Worm (Caenorhabditis elegans) whole organism, early embryonic: Measurements from ENCODE around the gene ensh-1.

Experiments
- B0310.2 ChIP-seq: sonication (generic microtip); optimal IDR thresholded peaks from 2 replicates; lab custom pipeline; 2016; ENCODE audit warnings: mild to moderate bottlenecking, missing genetic modification characterization, missing compliant biosample characterization
- F13C5.2 ChIP-seq: sonication (generic microtip); optimal IDR thresholded peaks from 2 replicates; lab custom pipeline; 2017; ENCODE audit warnings: mild to moderate bottlenecking, missing genetic modification characterization, inconsistent platforms, missing compliant biosample characterization
- aly-1 ChIP-seq: sonication (generic microtip); optimal IDR thresholded peaks from 2 replicates; lab custom pipeline; 2016; ENCODE audit warnings: missing genetic modification characterization, missing compliant biosample characterization
- ama-1 ChIP-seq: fragments of 150-350 bp; optimal IDR thresholded peaks from 2 replicates; lab custom pipeline; 2014
- ceh-13 ChIP-seq: fragments of 200-800 bp; sonication (Bioruptor generic); optimal IDR thresholded peaks from 2 replicates; lab custom pipeline; 2018; ENCODE audit warnings: mild to moderate bottlenecking, missing genetic modification characterization, missing compliant biosample characterization
- ceh-36 ChIP-seq: sonication (generic microtip); optimal IDR thresholded peaks from 2 replicates; lab custom pipeline; 2016; ENCODE audit warnings: missing genetic modification characterization, inconsistent platforms, missing compliant biosample characterization
- ets-7 ChIP-seq: sonication (generic microtip); optimal IDR thresholded peaks from 2 replicates; lab custom pipeline; 2016; ENCODE audit warnings: missing genotype, missing genetic modification characterization, missing compliant biosample characterization
- flt-1 ChIP-seq: fragments of 200-800 bp; sonication (Bioruptor generic); IDR thresholded peaks from 2 replicates; pipeline ENCODE4 v1.3.6; 2022; ENCODE audit warnings: missing genetic modification characterization, missing compliant biosample characterization
- hmbx-1 ChIP-seq: sonication (generic microtip); optimal IDR thresholded peaks from 2 replicates; lab custom pipeline; 2016; ENCODE audit warnings: mild to moderate bottlenecking, missing genetic modification characterization, missing compliant biosample characterization
- hmg-4 ChIP-seq: fragments of 200-800 bp; sonication (Bioruptor generic); optimal IDR thresholded peaks from 2 replicates; lab custom pipeline; 2018; ENCODE audit warnings: mild to moderate bottlenecking, missing genetic modification characterization, missing compliant biosample characterization
- hnd-1 ChIP-seq: sonication (generic microtip); optimal IDR thresholded peaks from 2 replicates; lab custom pipeline; 2016; ENCODE audit warnings: missing genetic modification characterization, missing compliant biosample characterization
- pes-1 ChIP-seq: fragments of 200-800 bp; sonication (Bioruptor generic); IDR thresholded peaks from 2 replicates; pipeline ENCODE4 v1.3.6; 2022; ENCODE audit warnings: missing genetic modification reagents, missing genetic modification characterization, missing compliant biosample characterization
- scrt-1 ChIP-seq: fragments of 200-800 bp; sonication (Bioruptor generic); IDR thresholded peaks from 2 replicates; pipeline ENCODE4 v1.3.6; 2022; ENCODE audit warnings: missing genetic modification characterization, missing compliant biosample characterization
- sea-1 ChIP-seq: fragments of 200-800 bp; sonication (Bioruptor generic); conservative IDR thresholded peaks from 2 replicates; pipeline ENCODE4 v1.3.6; 2022; ENCODE audit warnings: missing genetic modification characterization, missing compliant biosample characterization
- tbx-11 ChIP-seq: fragments of 200-800 bp; sonication (Bioruptor generic); IDR thresholded peaks from 2 replicates; pipeline ENCODE4 v1.3.6; 2022; ENCODE audit warnings: missing genetic modification characterization, missing compliant biosample characterization
- tbx-37 ChIP-seq: fragments of 200-800 bp; sonication (Bioruptor generic); conservative IDR thresholded peaks from 2 replicates; pipeline ENCODE4 v1.3.6; 2022; ENCODE audit warnings: missing genetic modification reagents, missing genetic modification characterization, missing compliant biosample characterization
- tra-4 ChIP-seq: sonication (generic microtip); optimal IDR thresholded peaks from 2 replicates; lab custom pipeline; 2017; ENCODE audit warnings: missing genetic modification characterization, missing compliant biosample characterization

Gene ensh-1

DNA sequence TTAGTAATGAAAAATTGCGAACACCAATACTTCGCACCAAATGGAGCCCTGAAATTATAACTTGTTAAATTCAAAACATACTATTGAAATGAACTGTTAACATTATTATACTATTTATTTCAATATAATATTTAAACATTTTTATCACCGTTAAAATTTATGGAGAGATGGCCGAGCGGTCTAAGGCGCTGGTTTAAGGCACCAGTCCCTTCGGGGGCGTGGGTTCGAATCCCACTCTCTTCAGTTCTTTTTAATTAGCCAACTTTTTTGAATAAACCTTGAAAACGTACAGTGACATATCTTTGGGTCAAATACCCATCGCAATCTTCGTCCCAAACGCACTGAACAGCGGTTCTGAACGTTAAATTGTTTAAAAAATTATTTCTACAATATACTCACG is 34.2 kb downstream of the ensh-1 start:
- TF ChIP-seq ama-1 (no peak), tra-4 (tag; lab: Kevin White, UChicago) (no peak)

- no peak for TF ChIP-seq ets-7 (tag; lab: Kevin White, UChicago)
- no peak for TF ChIP-seq B0310.2 (tag; lab: Kevin White, UChicago)
- TF ChIP-seq ceh-36 (tag; lab: Kevin White, UChicago) = no peak
- TF ChIP-seq tbx-11 (GFP tag; lab: Robert Waterston, UW) = no peak
- TF ChIP-seq tra-4 (tag; lab: Kevin White, UChicago) = no peak
- no peak for TF ChIP-seq ceh-13 (GFP tag; lab: Kevin White, UChicago)
- no peak for TF ChIP-seq sea-1 (GFP tag; lab: Robert Waterston, UW)
- no peak for TF ChIP-seq ama-1
- TF ChIP-seq hnd-1 = no peak
- TF ChIP-seq hmbx-1 (tag; lab: Kevin White, UChicago) = no peak
- TF ChIP-seq hmg-4 (GFP tag; lab: Kevin White, UChicago) = no peak
- TF ChIP-seq aly-1 = no peak
- TF ChIP-seq scrt-1 (GFP tag; lab: Robert Waterston, UW) = no peak
- TF ChIP-seq F13C5.2 (tag; lab: Kevin White, UChicago) = no peak
- no peak for TF ChIP-seq tbx-37 (GFP tag; lab: Robert Waterston, UW)
- no peak for TF ChIP-seq flt-1 (GFP tag; lab: Robert Waterston, UW)
- TF ChIP-seq pes-1 (GFP tag; lab: Robert Waterston, UW) = no peak
These were observed 34.9 kb downstream of the ensh-1 start, which contains the start of gene dylt-2 for ce11 chrX:8940059-8940458. dylt-2 (minus strand) TSS chrX:8940159.

DNA sequence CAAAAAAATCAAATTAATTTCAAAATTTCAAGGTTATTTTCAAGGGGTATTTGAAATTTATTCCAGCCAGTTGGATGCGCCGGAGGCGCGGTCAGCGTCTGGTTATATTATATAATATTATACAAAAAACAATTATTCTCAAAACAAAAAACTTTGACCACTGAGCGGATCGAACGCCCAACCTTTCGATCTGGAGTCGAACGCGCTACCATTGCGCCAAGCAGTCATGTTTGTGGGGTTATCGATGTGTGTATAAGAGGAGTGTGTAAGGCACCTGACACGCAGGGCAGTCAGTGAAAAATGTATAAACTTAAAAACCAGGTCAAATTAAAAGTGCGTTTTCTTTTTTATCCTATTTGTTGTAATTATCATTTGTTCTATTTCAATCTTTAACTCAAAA is 38.9 kb downstream of the ensh-1 start:
- TF ChIP-seq hnd-1 = peak; percentile 15
- no peak for TF ChIP-seq aly-1
- peak; percentile 34 for TF ChIP-seq ceh-36 (tag; lab: Kevin White, UChicago)
- TF ChIP-seq F13C5.2 (tag; lab: Kevin White, UChicago) = no peak
- peak; percentile 86 for TF ChIP-seq tbx-11 (GFP tag; lab: Robert Waterston, UW)
- no peak for TF ChIP-seq hmbx-1 (tag; lab: Kevin White, UChicago)
- peak; percentile 78 for TF ChIP-seq scrt-1 (GFP tag; lab: Robert Waterston, UW)
- TF ChIP-seq ama-1 = no peak
- no peak for TF ChIP-seq B0310.2 (tag; lab: Kevin White, UChicago)
- no peak for TF ChIP-seq tra-4 (tag; lab: Kevin White, UChicago)
- TF ChIP-seq sea-1 (GFP tag; lab: Robert Waterston, UW) = 0 out of 2 replicates have a peak, but pooled peaks have one; percentile 9
- TF ChIP-seq hmg-4 (GFP tag; lab: Kevin White, UChicago) = peak; percentile 37
- TF ChIP-seq tbx-37 (GFP tag; lab: Robert Waterston, UW) = peak; percentile 68; the same call in 1 of the 2 replicates
- peak; percentile 87 for TF ChIP-seq pes-1 (GFP tag; lab: Robert Waterston, UW)
- TF ChIP-seq ceh-13 (GFP tag; lab: Kevin White, UChicago) = no peak
- TF ChIP-seq flt-1 (GFP tag; lab: Robert Waterston, UW) = peak; percentile 65; the same call in 1 of the 2 replicates

DNA sequence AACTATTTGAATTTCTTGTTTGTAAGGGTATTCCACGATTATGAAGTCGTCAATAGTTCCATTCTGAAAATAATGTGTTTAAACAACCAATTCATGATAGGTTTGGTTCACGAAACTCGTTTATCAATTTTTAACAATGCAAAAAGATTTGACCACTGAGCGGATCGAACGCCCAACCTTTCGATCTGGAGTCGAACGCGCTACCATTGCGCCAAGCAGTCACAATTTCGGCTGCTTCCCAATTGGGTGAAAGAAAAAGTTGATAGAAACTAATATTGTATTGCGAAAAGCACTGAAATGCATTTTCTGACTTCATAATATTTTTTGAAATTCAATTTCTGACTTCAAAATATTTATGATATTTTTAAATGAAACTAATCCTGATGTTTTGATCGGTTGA is 39.8 kb downstream of the ensh-1 start:
- TF ChIP-seq sea-1 (GFP tag; lab: Robert Waterston, UW) = no peak

DNA sequence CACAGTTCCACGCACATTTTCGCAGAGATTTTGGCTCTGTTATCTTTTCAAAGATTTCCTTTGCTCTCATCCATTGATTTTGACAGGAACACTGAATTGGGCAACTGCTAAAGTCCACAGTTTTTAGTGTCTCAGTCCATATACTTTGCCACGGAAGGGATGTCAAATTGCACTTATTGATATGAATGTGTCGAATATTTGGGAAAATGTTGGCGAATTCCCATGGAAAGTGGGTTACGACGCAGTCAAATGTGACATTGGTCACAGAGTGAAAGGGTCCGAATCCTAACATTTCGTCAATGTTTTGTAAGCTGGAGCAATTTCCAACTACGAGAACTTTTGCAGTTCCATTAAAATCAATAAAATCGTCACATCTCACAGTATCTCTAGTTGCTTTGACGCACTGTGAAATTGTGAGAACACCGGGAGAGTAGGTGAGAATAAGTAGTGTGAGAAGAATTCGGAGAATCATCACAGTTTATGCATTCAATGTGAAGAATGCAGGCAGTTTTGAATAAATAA is 45.4 kb downstream of the ensh-1 start, which contains the start of gene trk-1:
trk-1 (minus strand) TSS at position 472 of the 522 bp plus-strand sequence.
- no peak for TF ChIP-seq flt-1 (GFP tag; lab: Robert Waterston, UW)

DNA sequence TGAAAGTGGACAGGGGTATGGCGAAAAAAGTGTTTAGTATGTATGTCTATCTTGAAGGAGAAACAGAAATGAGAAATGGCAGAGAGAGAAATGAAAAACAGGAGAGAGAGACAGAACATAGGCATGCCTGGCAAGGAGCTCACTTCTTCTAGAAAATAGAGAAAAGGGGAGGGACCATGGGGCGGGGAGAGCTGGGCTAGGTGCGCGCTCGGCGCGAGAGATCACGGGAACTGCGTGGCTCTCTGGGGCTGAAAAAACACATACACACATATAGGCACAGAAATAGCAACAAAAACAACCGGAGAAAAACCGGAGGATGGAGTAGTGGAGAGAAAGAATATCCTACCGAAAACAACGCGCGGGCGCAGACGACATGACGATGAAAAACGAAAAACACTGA is 46.8 kb downstream of the ensh-1 start:
- TF ChIP-seq hmbx-1 (tag; lab: Kevin White, UChicago) = no peak
- TF ChIP-seq B0310.2 (tag; lab: Kevin White, UChicago) = no peak
- no peak for TF ChIP-seq sea-1 (GFP tag; lab: Robert Waterston, UW)
- TF ChIP-seq flt-1 (GFP tag; lab: Robert Waterston, UW) = no peak

DNA sequence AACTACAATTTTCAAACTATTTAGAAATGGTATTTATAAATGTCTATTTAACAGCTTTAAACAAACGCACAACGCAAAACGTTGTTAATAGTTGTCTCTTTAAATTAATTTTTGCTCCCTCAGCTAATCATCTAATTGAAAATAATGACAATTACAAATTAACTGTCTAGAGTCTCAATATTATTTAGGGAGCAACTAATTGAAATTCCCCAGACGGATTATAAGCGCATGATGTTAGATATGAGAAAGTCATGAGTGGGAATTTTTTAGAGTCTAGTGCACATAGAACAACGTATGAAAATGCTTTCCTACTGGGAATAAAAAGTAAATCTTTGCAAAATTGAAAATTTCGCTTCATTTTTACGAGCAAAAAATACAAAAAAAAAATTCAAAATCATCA is 47.8 kb downstream of the ensh-1 start:
- TF ChIP-seq tbx-11 (GFP tag; lab: Robert Waterston, UW) (no peak), ama-1 (no peak), hnd-1 (no peak), tra-4 (tag; lab: Kevin White, UChicago) (no peak), flt-1 (GFP tag; lab: Robert Waterston, UW) (no peak)

ce11 chrX:8955808-8956207 is 50.6 kb downstream of the ensh-1 start:
- TF ChIP-seq pes-1 (GFP tag; lab: Robert Waterston, UW) (no peak), hmg-4 (GFP tag; lab: Kevin White, UChicago) (no peak), hmbx-1 (tag; lab: Kevin White, UChicago) (no peak), tbx-11 (GFP tag; lab: Robert Waterston, UW) (no peak), hnd-1 (no peak), ceh-36 (tag; lab: Kevin White, UChicago) (no peak), tra-4 (tag; lab: Kevin White, UChicago) (no peak), aly-1 (no peak), ama-1 (no peak), scrt-1 (GFP tag; lab: Robert Waterston, UW) (no peak)

- no peak for TF ChIP-seq ama-1
- TF ChIP-seq B0310.2 (tag; lab: Kevin White, UChicago) = no peak
- TF ChIP-seq sea-1 (GFP tag; lab: Robert Waterston, UW) = no peak
- TF ChIP-seq ceh-36 (tag; lab: Kevin White, UChicago) = no peak
- TF ChIP-seq ceh-13 (GFP tag; lab: Kevin White, UChicago) = no peak
- no peak for TF ChIP-seq aly-1
- TF ChIP-seq ets-7 (tag; lab: Kevin White, UChicago) = no peak
- no peak for TF ChIP-seq tbx-37 (GFP tag; lab: Robert Waterston, UW)
- no peak for TF ChIP-seq hmbx-1 (tag; lab: Kevin White, UChicago)
- no peak for TF ChIP-seq hmg-4 (GFP tag; lab: Kevin White, UChicago)
- no peak for TF ChIP-seq F13C5.2 (tag; lab: Kevin White, UChicago)
- no peak for TF ChIP-seq hnd-1
These were observed 52.8 kb downstream of the ensh-1 start for ce11 chrX:8957974-8958373.
